Worm (Caenorhabditis elegans) whole organism, dauer: ENCODE results near the gene gly-8.

Source experiments
- unc-62 ChIP-seq: sonication (generic microtip); optimal IDR thresholded peaks from 2 replicates; lab custom pipeline; 2017; ENCODE audit warnings: missing biosample characterization, missing genetic modification reagents, missing genetic modification characterization

gly-8 gene

ce11 chrIII:11631111-11631510 lies 6.1 kb downstream of the gly-8 start:
- TF ChIP-seq unc-62 (GFP tag; lab: Kevin White, UChicago): no peak

- no peak for TF ChIP-seq unc-62 (GFP tag; lab: Kevin White, UChicago)
These were observed 7.3 kb downstream of the gly-8 start for ce11 chrIII:11632376-11632775.

ce11 chrIII:11633444-11633843 lies 8.4 kb downstream of the gly-8 start:
- no peak for TF ChIP-seq unc-62 (GFP tag; lab: Kevin White, UChicago)

- no peak for TF ChIP-seq unc-62 (GFP tag; lab: Kevin White, UChicago)
These were observed 10.0 kb downstream of the gly-8 start for ce11 chrIII:11635000-11635399.

- no peak for TF ChIP-seq unc-62 (GFP tag; lab: Kevin White, UChicago)
These were observed 11.7 kb downstream of the gly-8 start, which contains the start of gene tbx-33 for ce11 chrIII:11636740-11637139. Gene tbx-33, minus strand, starts transcription at chrIII:11636840.

- no peak for TF ChIP-seq unc-62 (GFP tag; lab: Kevin White, UChicago)
These were observed 16.3 kb downstream of the gly-8 start for ce11 chrIII:11641347-11641746.

ce11 chrIII:11650152-11650551 lies 25.1 kb downstream of the gly-8 start, which contains the start of gene faah-6:
Gene faah-6, plus strand, starts transcription at chrIII:11650452.
- TF ChIP-seq unc-62 (GFP tag; lab: Kevin White, UChicago): no peak

ce11 chrIII:11651430-11651829 lies 26.4 kb downstream of the gly-8 start:
- TF ChIP-seq unc-62 (GFP tag; lab: Kevin White, UChicago): no peak

ce11 chrIII:11656389-11656788 lies 31.3 kb downstream of the gly-8 start:
- TF ChIP-seq unc-62 (GFP tag; lab: Kevin White, UChicago): no peak

- no peak for TF ChIP-seq unc-62 (GFP tag; lab: Kevin White, UChicago)
These were observed 32.3 kb downstream of the gly-8 start, which contains the start of gene crh-1 for ce11 chrIII:11657185-11657817. Gene crh-1, plus strand, starts transcription at chrIII:11657767.

ce11 chrIII:11659804-11660203 lies 34.8 kb downstream of the gly-8 start:
- no peak for TF ChIP-seq unc-62 (GFP tag; lab: Kevin White, UChicago)

- no peak for TF ChIP-seq unc-62 (GFP tag; lab: Kevin White, UChicago)
These were observed 35.7 kb downstream of the gly-8 start for ce11 chrIII:11660736-11661135.

- TF ChIP-seq unc-62 (GFP tag; lab: Kevin White, UChicago): no peak
These were observed 38.4 kb downstream of the gly-8 start for ce11 chrIII:11663400-11663799.

- TF ChIP-seq unc-62 (GFP tag; lab: Kevin White, UChicago): no peak
These were observed 41.8 kb downstream of the gly-8 start for ce11 chrIII:11666819-11667218.

- no peak for TF ChIP-seq unc-62 (GFP tag; lab: Kevin White, UChicago)
These were observed 44.0 kb downstream of the gly-8 start for ce11 chrIII:11669008-11669407.
